Worm (Caenorhabditis elegans): ENCODE measurements around the gene srg-56.
A peak's percentile ranks its signal among the peaks of the same experiment; 100 is the strongest.

The srg-56 gene

DNA sequence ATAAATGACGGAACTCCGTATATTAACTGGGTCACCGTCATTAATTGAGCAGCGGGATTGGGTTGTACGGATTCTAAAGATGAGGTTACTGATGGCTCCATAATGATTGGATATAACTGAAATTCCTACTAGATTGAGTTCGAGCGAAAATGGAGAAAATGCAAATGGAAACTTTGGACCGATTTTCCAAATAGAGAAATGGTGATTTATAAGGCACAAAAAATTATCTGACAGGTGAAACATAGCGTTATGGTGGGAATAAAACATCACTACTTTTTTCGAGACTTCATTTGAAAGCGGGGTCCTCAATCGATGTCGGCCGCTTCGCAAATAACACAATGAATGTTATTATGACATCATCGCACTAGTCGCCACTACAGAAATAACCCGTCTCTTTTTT lies 15.5 kb downstream of the srg-56 start, which contains the start of gene srg-60:
Gene srg-60 (minus strand): TSS at position 101 of the 400 bp plus-strand sequence.
- TF ChIP-seq elt-1 (tag; optimal IDR thresholded peaks at IDR 0.05; ENCODE audit: borderline replicate concordance, insufficient read depth) (no peak), unc-120 (tag; optimal IDR thresholded peaks at IDR 0.05; ENCODE audit: poor library complexity, severe bottlenecking) (no peak), zip-8 (tag; optimal IDR thresholded peaks at IDR 0.05) (no peak), drap-1 (GFP tag; optimal IDR thresholded peaks at IDR 0.05) (no peak), ces-1 (GFP tag; optimal IDR thresholded peaks at IDR 0.05) (no peak), pha-4 (tag; optimal IDR thresholded peaks at IDR 0.05) (no peak), ztf-11 (tag; optimal IDR thresholded peaks at IDR 0.05) (no peak), elt-3 (tag; optimal IDR thresholded peaks at IDR 0.05) (no peak), unc-62 (GFP tag; optimal IDR thresholded peaks at IDR 0.05) (no peak), ham-2 (GFP tag; optimal IDR thresholded peaks at IDR 0.05) (no peak), lin-32 (GFP tag; optimal IDR thresholded peaks at IDR 0.05) (no peak), M03D4.4 (tag; optimal IDR thresholded peaks at IDR 0.05) (no peak), cnd-1 (tag; optimal IDR thresholded peaks at IDR 0.05) (no peak), snpc-4 (tag; optimal IDR thresholded peaks at IDR 0.05) (no peak), ceh-39 (tag; optimal IDR thresholded peaks at IDR 0.05) (no peak), nhr-76 (tag; optimal IDR thresholded peaks at IDR 0.05) (no peak), sem-2 (GFP tag; optimal IDR thresholded peaks at IDR 0.05) (no peak)

DNA sequence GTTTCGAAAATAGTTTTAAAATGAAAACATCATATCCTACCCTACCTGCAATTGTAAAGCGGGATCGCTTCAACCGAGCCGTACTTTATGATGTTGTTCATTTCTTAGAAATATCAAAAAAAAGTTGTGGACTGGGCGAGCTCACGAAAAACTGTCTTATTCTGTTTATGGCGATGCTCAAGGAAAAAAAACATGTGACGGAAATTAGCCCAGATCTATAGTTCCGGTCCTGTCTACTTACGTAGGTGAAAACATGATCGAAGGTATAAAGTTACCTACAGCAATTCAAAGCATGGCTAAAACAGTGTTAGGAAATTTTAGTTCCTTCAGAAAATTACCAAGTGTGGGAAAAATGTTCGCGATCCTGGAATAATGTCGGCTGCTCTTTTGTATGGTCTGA lies 17.3 kb downstream of the srg-56 start, which contains the start of gene srt-27:
Gene srt-27 (minus strand): TSS at position 101 of the 400 bp plus-strand sequence.
- TF ChIP-seq ces-1 (GFP tag; optimal IDR thresholded peaks at IDR 0.05) (no peak), bed-3 (GFP tag; optimal IDR thresholded peaks at IDR 0.05) (no peak), snpc-4 (tag; optimal IDR thresholded peaks at IDR 0.05) (no peak), lin-32 (GFP tag; optimal IDR thresholded peaks at IDR 0.05) (no peak), elt-1 (tag; optimal IDR thresholded peaks at IDR 0.05; ENCODE audit: borderline replicate concordance, insufficient read depth) (no peak), sptf-1 (tag; optimal IDR thresholded peaks at IDR 0.05) (no peak), mep-1 (tag; optimal IDR thresholded peaks at IDR 0.05) (no peak), elt-3 (tag; optimal IDR thresholded peaks at IDR 0.05) (no peak), lsy-2 (tag; optimal IDR thresholded peaks at IDR 0.05) (no peak), ham-2 (GFP tag; optimal IDR thresholded peaks at IDR 0.05) (no peak), mls-2 (tag; optimal IDR thresholded peaks at IDR 0.05) (no peak), nhr-2 (tag; optimal IDR thresholded peaks at IDR 0.05) (no peak), ztf-11 (tag; optimal IDR thresholded peaks at IDR 0.05) (no peak)

DNA sequence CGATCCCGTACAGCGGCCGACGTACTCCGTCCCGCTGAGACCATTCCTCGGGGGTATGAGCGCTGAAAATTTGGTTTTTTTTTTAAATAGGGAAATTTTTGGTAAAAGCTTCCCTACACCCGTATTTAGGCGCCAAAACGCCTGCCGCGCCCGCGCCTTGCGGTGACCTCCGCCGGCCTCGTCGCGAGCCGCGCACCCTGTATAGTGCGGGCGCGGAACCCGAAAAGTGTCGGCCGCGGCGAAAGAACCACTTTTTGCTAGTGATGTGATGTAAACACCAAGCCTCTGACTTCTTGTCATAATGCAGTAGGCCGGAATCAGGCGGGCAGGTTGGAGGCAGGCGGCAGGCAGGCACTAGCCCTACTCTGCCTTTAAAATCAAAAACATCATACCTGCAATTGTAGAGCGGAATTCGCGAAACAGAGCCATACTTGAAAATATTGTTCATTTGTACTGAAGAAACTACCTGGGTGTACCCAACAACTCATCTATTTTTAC lies 19.3 kb downstream of the srg-56 start, which contains the start of gene srt-29:
Gene srt-29 (minus strand): TSS at position 448 of the 498 bp plus-strand sequence.
- TF ChIP-seq nhr-237 (tag; optimal IDR thresholded peaks at IDR 0.05) (no peak), M03D4.4 (tag; optimal IDR thresholded peaks at IDR 0.05) (no peak), ham-2 (GFP tag; optimal IDR thresholded peaks at IDR 0.05) (no peak), bed-3 (GFP tag; optimal IDR thresholded peaks at IDR 0.05) (no peak)

DNA sequence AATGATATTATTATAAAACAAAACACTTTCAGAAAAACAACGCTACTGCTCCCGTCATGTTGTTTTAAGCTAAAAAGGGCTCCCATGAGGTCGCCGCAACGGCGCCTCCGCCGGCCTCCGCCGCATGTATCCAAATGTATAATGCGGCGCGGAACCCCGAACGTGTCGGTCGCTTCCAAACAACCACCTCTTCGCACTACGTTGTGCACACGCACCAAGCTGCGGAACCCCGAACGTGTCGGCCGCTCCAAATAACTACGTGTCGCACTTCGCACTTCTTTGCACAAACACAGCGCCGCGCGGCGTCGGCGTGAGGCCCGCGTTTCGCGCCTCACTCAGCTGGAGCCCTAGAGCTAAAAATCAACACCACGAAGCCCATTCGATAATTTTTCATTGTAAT lies 21.1 kb downstream of the srg-56 start:
- no peak for TF ChIP-seq ham-2 (GFP tag; optimal IDR thresholded peaks at IDR 0.05)
- TF ChIP-seq drap-1 (GFP tag; optimal IDR thresholded peaks at IDR 0.05) = no peak
- TF ChIP-seq pha-4 (tag; optimal IDR thresholded peaks at IDR 0.05) = no peak
- no peak for TF ChIP-seq flh-1 (GFP tag; optimal IDR thresholded peaks at IDR 0.05)
- TF ChIP-seq elt-3 (tag; optimal IDR thresholded peaks at IDR 0.05) = no peak
- no peak for TF ChIP-seq ces-1 (GFP tag; optimal IDR thresholded peaks at IDR 0.05)
- no peak for TF ChIP-seq lin-32 (GFP tag; optimal IDR thresholded peaks at IDR 0.05)
- no peak for TF ChIP-seq unc-39 (tag; optimal IDR thresholded peaks at IDR 0.05)
- TF ChIP-seq unc-62 (GFP tag; optimal IDR thresholded peaks at IDR 0.05) = no peak
- TF ChIP-seq nhr-12 (tag; optimal IDR thresholded peaks at IDR 0.05) = no peak
- TF ChIP-seq hlh-1 (tag; optimal IDR thresholded peaks at IDR 0.05) = no peak
- no peak for TF ChIP-seq mls-2 (tag; optimal IDR thresholded peaks at IDR 0.05)
- TF ChIP-seq snpc-4 (tag; optimal IDR thresholded peaks at IDR 0.05) = no peak
- no peak for TF ChIP-seq ceh-43 (GFP tag; optimal IDR thresholded peaks at IDR 0.05)
- no peak for TF ChIP-seq unc-120 (tag; optimal IDR thresholded peaks at IDR 0.05; ENCODE audit: poor library complexity, severe bottlenecking)

DNA sequence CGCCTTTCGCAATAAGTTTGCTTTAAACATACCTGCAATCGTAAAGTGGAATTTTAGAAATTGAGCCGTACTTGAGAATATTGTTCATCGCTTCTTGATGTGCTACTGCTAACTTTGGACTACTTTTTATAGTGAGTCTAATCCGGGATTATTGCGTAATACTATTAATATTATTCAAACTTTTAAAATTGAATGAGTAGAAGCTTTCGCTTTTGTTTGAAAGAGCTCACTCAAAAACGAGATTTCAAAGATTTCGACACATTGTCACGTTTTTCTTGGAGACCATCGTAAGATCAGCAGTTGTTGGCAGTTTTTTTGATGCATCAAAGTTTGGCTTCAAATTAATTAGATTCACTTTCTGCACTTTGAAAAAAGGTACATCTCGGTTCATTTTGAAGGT lies 24.5 kb downstream of the srg-56 start, which contains the start of gene srt-28:
Gene srt-28 (minus strand): TSS at position 101 of the 400 bp plus-strand sequence.
- TF ChIP-seq bed-3 (GFP tag; optimal IDR thresholded peaks at IDR 0.05) = no peak
- no peak for TF ChIP-seq nhr-237 (tag; optimal IDR thresholded peaks at IDR 0.05)
- no peak for TF ChIP-seq pha-4 (tag; optimal IDR thresholded peaks at IDR 0.05)
- TF ChIP-seq flh-1 (GFP tag; optimal IDR thresholded peaks at IDR 0.05) = no peak
- TF ChIP-seq nhr-2 (tag; optimal IDR thresholded peaks at IDR 0.05) = no peak
- TF ChIP-seq ceh-43 (GFP tag; optimal IDR thresholded peaks at IDR 0.05) = no peak
- TF ChIP-seq zip-8 (tag; optimal IDR thresholded peaks at IDR 0.05) = peak; percentile 43
